Fruit fly (Drosophila melanogaster) Kc167 (cell line): ENCODE data around the gene CG33341.

ENCODE experiments used
- Myc ChIP-seq: fragments of >200 bp; optimal IDR thresholded peaks from 2 replicates; lab custom pipeline; 2017; ENCODE audit warnings: missing external identifiers
- Sin3A ChIP-seq: fragments of >200 bp; optimal IDR thresholded peaks from 2 replicates; lab custom pipeline; 2018; ENCODE audit warnings: missing external identifiers
- h ChIP-seq: fragments of >200 bp; optimal IDR thresholded peaks from 3 replicates; lab custom pipeline; 2018; ENCODE audit warnings: missing external identifiers
- insv ChIP-seq: fragments of >200 bp; optimal IDR thresholded peaks from 3 replicates; lab custom pipeline; 2018; ENCODE audit warnings: missing external identifiers
- psq ChIP-seq: fragments of >200 bp; optimal IDR thresholded peaks from 2 replicates; lab custom pipeline; 2017; ENCODE audit warnings: missing external identifiers
- ttk ChIP-seq: sonication (Bioruptor generic); optimal IDR thresholded peaks from 2 replicates; lab custom pipeline; 2017; ENCODE audit warnings: missing external identifiers

CG33341 gene

DNA sequence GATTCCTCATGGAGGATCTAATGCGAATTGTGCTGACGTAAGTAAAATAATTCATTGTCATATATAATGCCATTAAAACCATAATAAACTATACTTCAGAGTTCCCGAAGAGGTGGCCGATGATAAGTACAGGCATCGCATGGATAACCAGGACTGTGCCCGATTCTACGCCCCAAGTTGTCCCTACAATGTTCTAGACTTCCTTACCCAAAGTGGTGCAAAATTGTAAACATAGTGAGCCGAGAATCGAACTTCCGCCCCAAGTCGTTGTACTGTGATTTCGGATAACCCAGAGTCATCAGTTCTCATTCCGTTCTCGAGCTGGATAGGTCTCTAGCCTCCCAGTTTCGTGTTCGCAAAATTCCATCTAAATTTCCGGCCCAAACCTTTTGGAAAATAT, 5.3 kb upstream of the CG33341 start, which contains the start of gene CG33340:
CG33340 (plus strand) TSS at position 301 of the 400 bp plus-strand sequence.
- TF ChIP-seq psq (lab: Kevin White, UChicago) (no peak), h (lab: Kevin White, UChicago) (no peak), Myc (lab: Kevin White, UChicago) (no peak), insv (no peak), ttk (lab: Kevin White, UChicago) (no peak), Sin3A (lab: Kevin White, UChicago) (no peak)

DNA sequence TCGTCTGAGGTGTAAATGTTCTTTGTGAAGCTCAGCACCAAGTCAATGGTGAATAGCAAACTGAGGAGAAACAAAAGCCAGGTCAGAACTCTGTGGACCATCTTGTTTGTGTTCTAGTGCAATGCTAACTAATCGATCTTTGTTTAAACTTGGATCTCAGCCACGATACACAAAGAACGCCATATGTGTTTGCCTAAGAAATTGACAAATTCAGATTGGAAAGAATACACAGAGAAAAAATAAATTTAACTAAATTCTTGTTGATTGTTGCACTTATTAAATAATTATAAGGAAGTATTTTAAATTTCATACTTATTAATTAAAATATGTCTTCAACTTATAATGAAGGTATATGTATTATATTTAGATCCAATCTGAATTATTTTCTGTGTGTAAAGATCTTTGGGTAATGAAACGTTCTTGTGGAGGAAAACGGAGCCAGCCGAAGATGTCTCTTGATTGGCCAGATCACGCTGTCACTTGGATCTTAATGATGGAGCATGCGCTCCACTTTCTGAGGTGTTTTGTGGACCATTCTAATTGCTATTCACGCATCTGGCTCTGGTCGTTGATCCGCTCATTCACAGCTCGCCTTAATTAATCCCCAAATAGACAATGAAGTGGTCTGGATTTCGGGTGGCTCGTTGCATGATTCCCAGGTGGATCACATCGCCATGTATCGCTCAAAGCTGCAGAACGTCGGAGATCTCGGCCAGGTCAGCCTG, 3.1 kb upstream of the CG33341 start, which contains the start of the genes CG17784 and CG13613:
CG17784 (minus strand) TSS at position 101 of the 725 bp plus-strand sequence.
CG13613 (plus strand) TSS at position 675 of the 725 bp plus-strand sequence.
- no peak for TF ChIP-seq Sin3A (lab: Kevin White, UChicago)
- TF ChIP-seq psq (lab: Kevin White, UChicago): no peak
- no peak for TF ChIP-seq ttk (lab: Kevin White, UChicago)
- TF ChIP-seq h (lab: Kevin White, UChicago): no peak
- TF ChIP-seq Myc (lab: Kevin White, UChicago): no peak
- no peak for TF ChIP-seq insv

DNA sequence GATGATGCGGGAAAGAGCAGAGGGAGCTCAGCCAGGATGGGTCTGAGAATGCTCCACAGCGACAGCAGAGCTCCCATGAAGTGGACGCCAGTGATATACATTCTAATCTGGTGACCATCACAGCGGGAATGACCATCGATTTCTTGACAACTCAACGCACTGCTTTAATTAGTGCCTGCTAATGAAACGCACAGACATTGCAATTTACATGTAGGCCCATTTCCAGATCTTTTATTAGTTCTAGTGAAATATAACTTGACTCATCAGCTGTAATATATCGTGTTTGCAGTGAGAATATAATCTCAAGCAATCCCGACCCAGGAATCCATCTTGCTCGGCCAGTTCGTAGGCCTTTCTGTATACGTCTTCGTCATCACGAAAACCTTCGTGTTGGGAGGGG, 1.0 kb upstream of the CG33341 start, which contains the start of gene CG42811:
CG42811 (minus strand) TSS at position 101 of the 400 bp plus-strand sequence.
- TF ChIP-seq h (lab: Kevin White, UChicago): no peak
- TF ChIP-seq ttk (lab: Kevin White, UChicago): no peak
- no peak for TF ChIP-seq Myc (lab: Kevin White, UChicago)
- TF ChIP-seq psq (lab: Kevin White, UChicago): no peak
- TF ChIP-seq insv: no peak
- no peak for TF ChIP-seq Sin3A (lab: Kevin White, UChicago)

DNA sequence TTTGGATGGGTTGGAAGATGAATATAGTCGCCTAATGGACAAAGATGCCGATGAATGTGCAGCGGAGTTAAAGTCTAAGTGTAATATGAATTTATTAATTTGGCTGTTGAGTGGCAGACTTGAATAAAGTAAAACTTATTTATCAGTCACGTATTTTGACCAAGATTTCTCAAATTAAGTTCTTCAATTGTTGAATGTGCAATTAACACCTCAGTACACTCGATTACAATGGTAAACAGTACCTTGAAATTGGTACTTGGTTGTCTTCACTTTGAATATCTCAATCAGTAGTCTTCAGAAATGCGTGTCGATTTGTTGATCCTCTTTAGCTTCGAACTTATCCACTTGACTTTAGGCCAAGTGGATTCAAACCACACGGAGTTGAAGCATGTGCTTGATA, 1.1 kb downstream of the CG33341 start, which contains the start of gene CG13614:
CG13614 (plus strand) TSS at position 301 of the 400 bp plus-strand sequence.
- TF ChIP-seq ttk (lab: Kevin White, UChicago) (no peak), insv (no peak), Sin3A (lab: Kevin White, UChicago) (no peak), Myc (lab: Kevin White, UChicago) (no peak), h (lab: Kevin White, UChicago) (no peak), psq (lab: Kevin White, UChicago) (no peak)

DNA sequence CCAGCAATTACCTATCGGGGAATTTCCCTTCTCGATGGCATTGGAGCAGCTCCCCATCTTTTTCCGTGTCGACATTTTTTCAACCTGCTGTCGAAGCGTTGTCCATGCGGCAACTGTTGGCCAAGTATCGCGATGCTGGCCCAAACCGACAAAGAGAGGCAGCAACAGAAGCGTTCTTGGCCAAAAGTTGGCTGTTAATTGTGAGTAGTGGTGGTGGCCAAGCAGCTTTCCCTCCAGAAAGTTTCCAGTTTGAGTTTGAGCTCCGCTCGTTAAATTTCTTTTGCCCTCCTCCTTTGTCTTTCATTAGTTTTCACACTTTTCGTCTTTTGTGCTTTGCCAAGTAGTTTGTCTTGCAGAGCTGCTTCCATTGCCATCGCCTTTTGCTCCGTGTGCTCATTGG, 4.5 kb downstream of the CG33341 start, which contains the start of gene CG17782:
CG17782 (minus strand) TSS at position 101 of the 400 bp plus-strand sequence.
- no peak for TF ChIP-seq Sin3A (lab: Kevin White, UChicago)
- no peak for TF ChIP-seq h (lab: Kevin White, UChicago)

DNA sequence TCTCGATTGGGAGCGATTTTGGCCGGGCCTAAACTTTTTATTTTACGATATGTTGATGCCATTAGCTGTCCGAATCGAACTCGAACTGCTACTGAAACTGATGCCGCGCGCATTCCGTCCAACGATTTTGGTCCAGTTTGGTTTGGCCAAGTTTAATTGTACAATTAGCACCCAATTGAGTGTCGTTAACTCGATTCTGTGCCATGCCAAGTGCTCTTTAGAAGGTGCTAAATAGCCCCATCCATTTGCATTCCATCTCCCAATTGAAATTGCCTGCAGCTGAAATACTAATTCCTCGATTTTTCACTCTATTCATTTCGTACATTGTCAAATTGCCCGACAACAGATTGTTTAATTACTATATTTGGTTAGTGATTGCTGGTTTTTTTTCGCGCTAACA, 7.4 kb downstream of the CG33341 start, which contains the start of gene CG17781:
CG17781 (minus strand) TSS at position 101 of the 400 bp plus-strand sequence.
- no peak for TF ChIP-seq Myc (lab: Kevin White, UChicago)
- no peak for TF ChIP-seq psq (lab: Kevin White, UChicago)
- no peak for TF ChIP-seq Sin3A (lab: Kevin White, UChicago)
- no peak for TF ChIP-seq h (lab: Kevin White, UChicago)
- no peak for TF ChIP-seq ttk (lab: Kevin White, UChicago)
- no peak for TF ChIP-seq insv

DNA sequence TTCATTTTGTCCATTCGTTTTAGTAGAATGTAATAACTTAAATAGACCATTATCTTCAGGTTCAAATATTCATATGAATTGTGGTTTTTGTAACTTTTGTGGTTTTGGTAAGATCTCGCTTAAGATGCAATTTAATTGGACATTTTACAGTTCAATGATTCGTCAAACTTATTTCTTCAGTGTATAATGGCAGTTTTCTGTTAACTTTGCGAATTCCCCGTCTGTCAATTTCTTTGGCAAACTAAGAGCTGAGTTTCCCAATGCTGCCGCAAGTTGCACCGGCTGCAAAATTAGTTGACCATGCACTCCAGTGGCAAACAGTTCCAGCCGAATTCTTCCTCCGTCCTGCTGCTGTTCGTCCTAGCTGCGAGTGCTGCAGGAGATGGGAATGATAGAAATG, 8.4 kb downstream of the CG33341 start, which contains the start of gene CG33342:
CG33342 (plus strand) TSS at position 301 of the 400 bp plus-strand sequence.
- no peak for TF ChIP-seq h (lab: Kevin White, UChicago)
- no peak for TF ChIP-seq Myc (lab: Kevin White, UChicago)

DNA sequence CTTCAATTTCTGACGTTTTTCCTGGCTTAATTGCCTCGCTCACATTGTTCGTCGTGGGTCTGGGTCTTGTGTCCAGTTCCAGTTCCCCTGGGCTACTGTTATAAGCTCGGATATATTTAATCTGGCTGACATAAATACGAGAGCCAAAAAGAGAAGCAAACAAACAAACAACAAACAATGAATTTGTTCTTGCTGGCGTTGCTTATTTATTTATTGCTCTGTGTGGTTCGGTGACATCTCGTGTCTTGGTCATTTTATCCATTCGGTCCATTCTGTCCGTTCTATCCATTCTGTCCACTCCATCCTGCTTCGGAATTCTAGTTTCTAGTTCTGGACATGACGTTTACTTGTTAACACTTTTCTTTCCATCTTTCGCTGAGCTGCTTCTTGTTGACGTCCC, 16.8 kb downstream of the CG33341 start, which contains the start of gene CG17780:
CG17780 (minus strand) TSS at position 101 of the 400 bp plus-strand sequence.
- no peak for TF ChIP-seq Sin3A (lab: Kevin White, UChicago)
- no peak for TF ChIP-seq psq (lab: Kevin White, UChicago)
- TF ChIP-seq ttk (lab: Kevin White, UChicago): no peak
- no peak for TF ChIP-seq insv
- TF ChIP-seq h (lab: Kevin White, UChicago): no peak
- no peak for TF ChIP-seq Myc (lab: Kevin White, UChicago)

DNA sequence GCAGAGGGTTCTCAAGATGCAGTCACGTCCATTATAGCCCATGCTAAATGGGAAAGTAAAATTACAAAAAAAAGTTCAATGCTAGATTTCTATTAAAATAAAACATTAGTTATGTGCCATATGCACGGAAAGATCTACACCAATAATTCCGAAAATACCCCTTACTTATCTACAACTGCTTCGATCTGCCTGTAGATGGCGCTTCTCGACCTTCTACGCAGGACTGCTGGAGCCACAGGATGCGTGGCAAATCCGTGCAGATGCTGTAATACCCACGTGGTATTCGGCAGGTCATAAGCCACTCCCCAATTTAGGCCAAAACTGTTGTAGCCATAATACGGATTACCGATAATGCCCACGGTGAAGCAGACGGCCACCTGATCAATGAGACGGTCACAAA, 18.3 kb downstream of the CG33341 start:
- TF ChIP-seq psq (lab: Kevin White, UChicago): no peak
- no peak for TF ChIP-seq ttk (lab: Kevin White, UChicago)
- TF ChIP-seq Sin3A (lab: Kevin White, UChicago): no peak
- TF ChIP-seq h (lab: Kevin White, UChicago): no peak
- no peak for TF ChIP-seq Myc (lab: Kevin White, UChicago)
- no peak for TF ChIP-seq insv

DNA sequence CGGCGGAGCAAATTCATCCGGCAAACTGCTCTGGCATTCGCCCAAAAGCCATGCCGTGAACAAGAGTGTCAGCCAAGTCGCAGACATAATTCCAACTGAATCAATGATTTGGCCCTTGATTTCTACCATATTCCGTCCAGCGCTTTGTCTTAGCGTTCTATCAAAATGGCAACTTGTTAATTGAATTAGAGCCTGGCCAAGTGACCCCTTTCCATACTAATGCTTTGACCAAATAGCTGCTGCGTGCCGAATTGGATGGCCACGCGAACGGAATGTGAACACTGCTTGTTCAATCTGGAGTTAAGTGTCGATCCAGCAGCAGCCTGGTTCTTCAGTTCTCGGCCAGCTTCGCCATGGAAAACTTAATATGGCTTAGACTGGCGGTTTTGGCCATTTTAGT, 22.1 kb downstream of the CG33341 start, which contains the start of the genes CG5768 and CG13615:
CG5768 (minus strand) TSS at position 101 of the 400 bp plus-strand sequence.
CG13615 (plus strand) TSS at position 280 of the 400 bp plus-strand sequence.
- TF ChIP-seq insv (no peak), ttk (lab: Kevin White, UChicago) (no peak), h (lab: Kevin White, UChicago) (no peak), Myc (lab: Kevin White, UChicago) (no peak), psq (lab: Kevin White, UChicago) (no peak), Sin3A (lab: Kevin White, UChicago) (no peak)

DNA sequence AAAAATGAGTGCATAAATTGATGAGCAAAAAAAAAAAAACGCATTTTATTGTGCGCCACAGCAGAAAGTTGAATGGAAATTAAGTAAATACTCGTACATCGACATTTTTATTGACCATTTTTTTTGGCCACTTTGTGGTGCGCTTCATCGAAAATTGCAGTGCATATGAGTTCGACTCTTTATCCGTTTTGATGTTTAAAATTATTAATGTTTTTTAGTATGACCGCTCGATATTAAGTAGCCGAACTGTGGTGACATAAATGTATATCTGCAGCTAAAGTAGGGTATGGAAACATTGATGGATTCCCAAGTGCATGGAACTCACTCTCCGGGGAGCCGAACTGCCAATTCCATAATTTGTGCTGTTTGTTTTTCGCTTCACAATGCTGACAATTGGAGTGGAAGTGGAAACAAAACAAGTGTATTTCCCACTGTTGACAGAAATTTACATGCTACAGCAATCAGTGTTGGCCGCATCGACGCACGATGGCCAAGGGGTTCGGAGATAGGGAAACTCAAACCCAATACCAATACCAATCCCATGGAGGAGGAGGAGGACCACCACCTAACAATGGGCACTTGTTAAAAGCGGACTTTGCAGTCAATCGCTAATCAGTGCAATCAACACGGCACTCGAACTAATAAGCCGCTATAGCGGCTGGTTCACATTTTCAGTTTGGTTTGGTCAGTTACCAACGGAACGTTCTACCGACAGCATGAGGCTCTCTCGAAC, 24.2 kb downstream of the CG33341 start, which contains the start of gene CG13616:
CG13616 (plus strand) TSS at position 683 of the 733 bp plus-strand sequence.
- TF ChIP-seq Sin3A (lab: Kevin White, UChicago) (no peak), ttk (lab: Kevin White, UChicago) (no peak), h (lab: Kevin White, UChicago) (no peak), Myc (lab: Kevin White, UChicago) (no peak), insv (no peak)
